Worm (Caenorhabditis elegans): Measurements from ENCODE around the gene C12D12.3.

DNA sequence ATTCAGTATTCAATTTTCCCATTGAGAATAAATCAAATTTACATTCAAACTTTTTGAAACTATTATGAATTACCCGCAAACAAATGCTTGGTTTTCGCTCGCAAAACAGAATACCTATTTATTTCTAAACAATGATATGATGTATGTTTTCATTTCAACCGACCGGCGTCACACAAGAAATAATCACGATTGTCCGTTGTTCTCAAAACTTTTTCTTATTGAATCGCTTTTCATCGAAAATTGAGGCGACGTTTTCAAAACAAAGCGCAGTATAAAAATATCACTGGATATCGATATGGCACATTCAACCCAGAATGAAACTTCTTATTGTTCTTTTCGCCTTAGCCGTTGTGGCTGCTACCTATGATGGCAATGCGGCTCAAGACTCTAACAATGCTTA lies 47.6 kb upstream of the C12D12.3 start, which contains the start of gene ZK813.3:
- TF ChIP-seq ama-1 (optimal IDR thresholded peaks at IDR 0.05), result no peak
- no peak for TF ChIP-seq F13C5.2 (tag; optimal IDR thresholded peaks at IDR 0.05)
